Worm (Caenorhabditis elegans) whole organism, L4 larva: ENCODE data around the gene K10D11.2.

Experiments
- F10B5.3 ChIP-seq: sonication (generic microtip); optimal IDR thresholded peaks from 2 replicates; lab custom pipeline; 2016; ENCODE audit warnings: mild to moderate bottlenecking, missing genetic modification characterization, missing compliant biosample characterization
- F37D6.2 ChIP-seq: sonication (generic microtip); optimal IDR thresholded peaks from 2 replicates; lab custom pipeline; 2016; ENCODE audit warnings: mild to moderate bottlenecking, missing genetic modification characterization, missing compliant biosample characterization
- T26A8.4 ChIP-seq: fragments of 200-800 bp; sonication (Bioruptor generic); IDR thresholded peaks from 2 replicates; pipeline ENCODE4 v1.3.6; 2022; ENCODE audit warnings: missing genetic modification characterization, missing compliant biosample characterization
- Y5F2A.4 ChIP-seq: fragments of 200-800 bp; sonication (Bioruptor generic); optimal IDR thresholded peaks from 2 replicates; lab custom pipeline; 2018; ENCODE audit warnings: mild to moderate bottlenecking, missing genetic modification characterization, missing compliant biosample characterization
- ZK546.5 ChIP-seq, 2 experiments: sonication (generic microtip); optimal IDR thresholded peaks; 2 replicates each; lab custom pipeline; 2017; ENCODE audit warnings: missing biosample characterization in 2 of 2, missing genetic modification characterization in 2 of 2
- aha-1 ChIP-seq: fragments of 150-350 bp; peaks from one replicate; lab custom pipeline; 2014; ENCODE audit warnings: missing biosample characterization, missing genetic modification characterization
- ama-1 ChIP-seq: fragments of 150-350 bp; optimal IDR thresholded peaks from 2 replicates; lab custom pipeline; 2014; ENCODE audit warnings: inconsistent platforms, mixed read lengths
- ceh-28 ChIP-seq: fragments of 150-350 bp; optimal IDR thresholded peaks from 2 replicates; lab custom pipeline; 2014; ENCODE audit warnings: missing biosample characterization, missing genetic modification reagents, missing genetic modification characterization
- ceh-32 ChIP-seq: sonication (generic microtip); optimal IDR thresholded peaks from 2 replicates; lab custom pipeline; 2016; ENCODE audit warnings: mild to moderate bottlenecking, missing genetic modification characterization, missing compliant biosample characterization; ENCODE audit not compliant: poor library complexity
- cey-2 ChIP-seq: sonication (generic microtip); optimal IDR thresholded peaks from 3 replicates; lab custom pipeline; 2017; ENCODE audit warnings: missing genetic modification characterization, mild to moderate bottlenecking, missing compliant biosample characterization, antibody characterized with exemption, borderline replicate concordance; ENCODE audit not compliant: insufficient read depth
- daf-16 ChIP-seq, 3 experiments: sonication (generic microtip); optimal IDR thresholded peaks; 2 replicates each; lab custom pipeline; 2016 to 2017; ENCODE audit warnings: missing genetic modification characterization in 3 of 3, missing genetic modification reagents in 3 of 3, mild to moderate bottlenecking in 2 of 3, missing compliant biosample characterization in 2 of 3, missing biosample characterization in 1 of 3, moderate library complexity in 1 of 3
- daf-8 ChIP-seq: fragments of 200-800 bp; sonication (Bioruptor generic); IDR thresholded peaks from 2 replicates; pipeline ENCODE4 v1.3.6; 2022; ENCODE audit warnings: missing genetic modification characterization, missing compliant biosample characterization
- dmd-6 ChIP-seq: fragments of 200-800 bp; sonication (Bioruptor generic); IDR thresholded peaks from 2 replicates; pipeline ENCODE4 v1.3.6; 2022; ENCODE audit warnings: missing genetic modification reagents, missing genetic modification characterization, missing compliant biosample characterization
- dmd-8 ChIP-seq: fragments of 200-800 bp; sonication (Bioruptor generic); IDR thresholded peaks from 2 replicates; pipeline ENCODE4 v1.3.6; 2022; ENCODE audit warnings: missing genetic modification characterization, missing compliant biosample characterization
- dve-1 ChIP-seq: sonication (generic microtip); optimal IDR thresholded peaks from 2 replicates; lab custom pipeline; 2017; ENCODE audit warnings: antibody characterized with exemption, mild to moderate bottlenecking, missing genetic modification characterization, missing compliant biosample characterization; ENCODE audit not compliant: insufficient read depth
- egl-27 ChIP-seq: sonication (generic microtip); optimal IDR thresholded peaks from 3 replicates; lab custom pipeline; 2017; ENCODE audit warnings: missing biosample characterization, missing genetic modification reagents, missing genetic modification characterization
- egl-43 ChIP-seq: fragments of 200-800 bp; sonication (Bioruptor generic); IDR thresholded peaks from 2 replicates; pipeline ENCODE4 v1.3.6; 2022; ENCODE audit warnings: missing genetic modification reagents, missing genetic modification characterization, missing compliant biosample characterization
- jun-1 ChIP-seq: fragments of 150-350 bp; optimal IDR thresholded peaks from 2 replicates; lab custom pipeline; 2014; ENCODE audit warnings: missing biosample characterization, missing genetic modification reagents, missing genetic modification characterization
- lin-29 ChIP-seq: fragments of 200-800 bp; sonication (Bioruptor generic); IDR thresholded peaks from 2 replicates; pipeline ENCODE4 v1.3.6; 2022; ENCODE audit warnings: missing genetic modification reagents, missing genetic modification characterization, missing compliant biosample characterization
- lin-38 ChIP-seq: fragments of 200-800 bp; sonication (Bioruptor generic); IDR thresholded peaks from 2 replicates; pipeline ENCODE4 v1.3.6; 2022; ENCODE audit warnings: missing genetic modification reagents, missing genetic modification characterization, missing compliant biosample characterization
- lin-39 ChIP-seq: fragments of 150-350 bp; optimal IDR thresholded peaks from 2 replicates; lab custom pipeline; 2014; ENCODE audit warnings: missing biosample characterization, missing genetic modification reagents, missing genetic modification characterization
- madf-5 ChIP-seq, 2 experiments: fragments of 200-800 bp; sonication (Bioruptor generic); IDR thresholded peaks; 2 replicates each; pipeline ENCODE4 v1.3.6; 2022; ENCODE audit warnings: missing compliant biosample characterization in 2 of 2, missing genetic modification characterization in 2 of 2
- madf-9 ChIP-seq: fragments of 200-800 bp; sonication (Bioruptor generic); conservative IDR thresholded peaks from 2 replicates; pipeline ENCODE4 v1.3.6; 2022; ENCODE audit warnings: missing genetic modification reagents, missing genetic modification characterization, missing compliant biosample characterization
- mdt-29 ChIP-seq: fragments of 200-800 bp; sonication (Bioruptor generic); IDR thresholded peaks from 2 replicates; pipeline ENCODE4 v1.3.6; 2022; ENCODE audit warnings: missing genetic modification reagents, missing genetic modification characterization, missing compliant biosample characterization
- nhr-10 ChIP-seq: fragments of 150-350 bp; optimal IDR thresholded peaks from 2 replicates; lab custom pipeline; 2014; ENCODE audit warnings: missing biosample characterization, missing genetic modification characterization
- nhr-11 ChIP-seq: fragments of 150-350 bp; optimal IDR thresholded peaks from 2 replicates; lab custom pipeline; 2014; ENCODE audit warnings: missing biosample characterization, missing genetic modification characterization
- nhr-28 ChIP-seq: fragments of 150-350 bp; optimal IDR thresholded peaks from 2 replicates; lab custom pipeline; 2014; ENCODE audit warnings: missing biosample characterization, missing genetic modification characterization
- nhr-42 ChIP-seq: fragments of 200-800 bp; sonication (Bioruptor generic); IDR thresholded peaks from 2 replicates; pipeline ENCODE4 v1.3.6; 2022; ENCODE audit warnings: missing genetic modification characterization, missing compliant biosample characterization
- nhr-76 ChIP-seq: fragments of 150-350 bp; optimal IDR thresholded peaks from 2 replicates; lab custom pipeline; 2014; ENCODE audit warnings: missing biosample characterization, missing genetic modification characterization
- nhr-77 ChIP-seq: fragments of 150-350 bp; optimal IDR thresholded peaks from 2 replicates; lab custom pipeline; 2014; ENCODE audit warnings: missing biosample characterization, missing genetic modification characterization
- php-3 ChIP-seq: fragments of 200-800 bp; sonication (Bioruptor generic); IDR thresholded peaks from 2 replicates; pipeline ENCODE4 v1.3.6; 2022; ENCODE audit warnings: missing genetic modification reagents, missing genetic modification characterization, missing compliant biosample characterization
- pqm-1 ChIP-seq: sonication (generic microtip); optimal IDR thresholded peaks from 2 replicates; lab custom pipeline; 2017; ENCODE audit warnings: missing biosample characterization, missing genetic modification characterization
- rbr-2 ChIP-seq: sonication (generic microtip); optimal IDR thresholded peaks from 2 replicates; lab custom pipeline; 2016; ENCODE audit warnings: missing genotype, missing genetic modification characterization, missing compliant biosample characterization
- skn-1 ChIP-seq: fragments of 150-350 bp; optimal IDR thresholded peaks from 2 replicates; lab custom pipeline; 2014; ENCODE audit warnings: missing biosample characterization, missing genetic modification characterization
- snpc-4 ChIP-seq: fragments of 150-350 bp; optimal IDR thresholded peaks from 2 replicates; lab custom pipeline; 2014; ENCODE audit warnings: missing biosample characterization, missing genetic modification characterization
- unc-130 ChIP-seq: sonication (generic microtip); optimal IDR thresholded peaks from 2 replicates; lab custom pipeline; 2016; ENCODE audit warnings: missing genetic modification reagents, missing genetic modification characterization, missing compliant biosample characterization
- unc-62 ChIP-seq, 3 experiments: fragments of 150-350 bp in 1 of 3; sonication (generic microtip); optimal IDR thresholded peaks in 2 of 3; peaks in 1 of 3; 1 replicate in 1 of 3; 2 replicates in 2 of 3; lab custom pipeline; 2014 to 2017; ENCODE audit warnings: missing biosample characterization in 3 of 3, missing genetic modification characterization in 3 of 3, missing genetic modification reagents in 3 of 3, missing genotype in 1 of 3
- vab-7 ChIP-seq: fragments of 200-800 bp; sonication (Bioruptor generic); IDR thresholded peaks from 2 replicates; pipeline ENCODE4 v1.3.6; 2022; ENCODE audit warnings: missing genetic modification reagents, missing genetic modification characterization, missing compliant biosample characterization
- zfp-3 ChIP-seq: fragments of 200-800 bp; sonication (Bioruptor generic); conservative IDR thresholded peaks from 2 replicates; pipeline ENCODE4 v1.3.6; 2022; ENCODE audit warnings: missing genetic modification reagents, missing genetic modification characterization, missing compliant biosample characterization

K10D11.2 gene

DNA sequence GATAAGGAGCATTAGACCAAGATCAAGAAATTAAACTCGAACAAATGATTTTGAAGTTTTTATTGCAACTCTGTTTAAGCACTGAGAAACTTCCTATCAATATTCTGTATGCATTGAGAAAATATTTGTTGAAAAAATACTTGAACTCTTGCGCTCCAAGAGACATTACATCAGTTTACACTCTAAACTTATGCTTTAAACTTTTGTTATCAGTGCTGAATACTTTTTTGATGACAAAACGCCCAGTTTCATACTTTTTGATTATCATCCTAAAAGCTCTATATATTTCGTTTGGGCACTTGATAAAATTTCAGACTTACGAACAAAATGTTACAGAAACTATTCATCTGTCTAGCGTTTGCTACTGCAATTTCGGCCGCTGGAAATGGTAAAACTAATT lies 2.8 kb upstream of the K10D11.2 start, which contains the start of gene dod-17:
TSS of gene dod-17 (plus strand) at position 323 of the 400 bp plus-strand sequence.
- TF ChIP-seq jun-1 (tag; lab: Kevin White, UChicago) = no peak
- no peak for TF ChIP-seq nhr-10
- no peak for TF ChIP-seq T26A8.4
- no peak for TF ChIP-seq Y5F2A.4 (GFP tag; lab: Kevin White, UChicago)
- no peak for TF ChIP-seq snpc-4 (tag; lab: Kevin White, UChicago)
- TF ChIP-seq pqm-1 (tag; lab: Kevin White, UChicago) = peak; percentile 35
- TF ChIP-seq cey-2 (tag; lab: Kevin White, UChicago) = no peak
- TF ChIP-seq daf-8 (GFP tag; lab: Robert Waterston, UW) = no peak
- TF ChIP-seq F37D6.2 (tag; lab: Kevin White, UChicago) = no peak

DNA sequence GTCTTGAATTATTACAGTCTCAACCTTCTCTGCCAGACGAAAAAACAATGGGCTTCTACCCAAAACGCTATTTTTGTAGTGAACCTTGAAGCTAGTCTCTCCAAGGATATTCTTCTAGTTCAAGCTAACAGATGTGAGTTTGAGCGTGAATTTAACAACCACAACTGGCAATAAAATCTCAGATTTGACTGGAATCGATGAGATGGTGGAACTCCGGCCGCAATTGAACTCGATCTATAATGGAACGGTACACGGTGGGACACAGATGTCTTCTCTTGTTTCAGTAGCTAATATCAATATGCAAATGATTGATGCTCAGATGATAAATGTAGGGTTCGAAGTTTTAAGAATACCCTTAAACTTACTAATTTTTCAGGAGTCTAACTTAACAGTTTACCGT lies 1.1 kb upstream of the K10D11.2 start:
- TF ChIP-seq dve-1 (tag; lab: Kevin White, UChicago) (no peak), unc-62 (GFP tag; optimal IDR thresholded peaks at IDR 0.05 in 1 of 2; lab: Kevin White, UChicago) (peak in 1 of 2 experiments; percentile 95), unc-62 (tag; optimal IDR thresholded peaks at IDR 0.05; lab: Kevin White, UChicago) (no peak)

DNA sequence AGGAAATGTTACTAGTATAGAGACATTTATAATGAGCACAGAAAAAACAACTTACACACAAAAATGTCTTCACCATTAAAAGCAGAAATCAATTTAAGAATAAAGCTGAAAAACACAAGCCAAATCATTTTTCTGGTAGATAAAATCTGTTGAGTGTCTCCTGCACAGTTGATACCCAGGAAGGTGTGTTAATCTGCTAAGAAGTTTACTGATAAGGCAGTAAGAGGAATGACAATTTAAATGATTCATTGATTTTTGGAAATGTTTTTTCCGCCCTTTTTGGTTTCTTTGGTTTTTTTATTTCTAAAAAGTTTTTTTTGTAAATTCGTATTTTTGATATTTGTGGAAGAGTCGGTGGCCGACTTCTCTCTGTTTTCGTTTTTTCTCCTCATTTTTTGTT lies 7.2 kb downstream of the K10D11.2 start, which contains the start of gene K10D11.3:
TSS of gene K10D11.3 (minus strand) at position 174 of the 400 bp plus-strand sequence.
- TF ChIP-seq dmd-6 (GFP tag; lab: Robert Waterston, UW) (peak; percentile 26; the same call in 1 of the 2 replicates), lin-38 (GFP tag; lab: Robert Waterston, UW) (no peak), nhr-28 (tag; lab: Kevin White, UChicago) (peak; percentile 3), nhr-77 (no peak), pqm-1 (tag; lab: Kevin White, UChicago) (peak; percentile 14)

- peak; percentile 42; the same call in 1 of the 2 replicates for TF ChIP-seq dmd-6 (GFP tag; lab: Robert Waterston, UW)
- no peak for TF ChIP-seq lin-39 (tag; lab: Kevin White, UChicago)
These were observed 10.6 kb downstream of the K10D11.2 start, which contains the start of gene K10D11.6 for ce11 chrIV:12989355-12989754. K10D11.6 (minus strand) TSS chrIV:12989455.

DNA sequence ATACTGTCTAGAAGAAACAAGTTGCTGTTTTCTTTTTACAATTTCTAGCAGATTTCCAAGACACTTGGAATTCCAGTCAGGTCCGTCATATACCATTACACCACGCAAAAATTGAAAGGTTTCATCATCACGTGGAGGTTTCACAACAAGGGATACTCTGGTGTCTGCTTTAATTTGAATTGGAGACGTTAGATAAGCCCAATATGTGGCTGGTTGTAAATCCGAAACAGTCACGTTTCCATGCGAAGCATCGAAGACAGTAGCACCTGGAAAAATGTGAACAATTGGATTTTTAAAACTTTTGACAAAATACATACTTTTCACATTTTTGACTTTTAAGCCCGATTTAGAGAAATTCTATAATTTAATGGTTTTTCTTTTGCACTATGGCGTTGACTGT lies 11.9 kb downstream of the K10D11.2 start:
- TF ChIP-seq ceh-32 (tag; lab: Kevin White, UChicago) (no peak), unc-62 (GFP tag; optimal IDR thresholded peaks at IDR 0.05 in 1 of 2; lab: Kevin White, UChicago) (peak in 1 of 2 experiments; percentile 93), unc-62 (tag; optimal IDR thresholded peaks at IDR 0.05; lab: Kevin White, UChicago) (no peak), unc-130 (GFP tag; lab: Kevin White, UChicago) (no peak), ZK546.5 (tag; optimal IDR thresholded peaks at IDR 0.05; lab: Kevin White, UChicago) (no peak)
- TF ChIP-seq, all 104 proteins: peak for 1

DNA sequence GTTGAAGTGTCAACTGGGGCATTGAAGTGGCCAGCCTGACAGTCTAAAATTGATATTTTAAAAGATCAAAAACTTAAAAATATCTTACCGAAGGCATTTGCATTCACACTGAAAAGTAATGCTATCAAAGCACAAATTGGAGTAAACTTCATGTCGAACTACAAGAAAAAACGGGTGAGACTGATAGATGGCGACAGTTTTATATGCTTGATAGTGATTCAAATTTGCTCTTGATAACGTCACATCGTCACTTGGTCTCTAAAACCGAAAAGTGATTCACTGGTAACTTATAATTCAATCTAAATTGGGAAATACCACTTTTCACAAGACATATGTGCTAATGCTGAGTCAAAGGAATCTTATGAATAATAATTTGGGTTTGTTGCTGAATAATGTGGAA lies 12.8 kb downstream of the K10D11.2 start, which contains the start of gene K10D11.5:
TSS of gene K10D11.5 (minus strand) at position 215 of the 400 bp plus-strand sequence.
- no peak for TF ChIP-seq zfp-3 (GFP tag; lab: Robert Waterston, UW)
- TF ChIP-seq nhr-42 = no peak
- no peak for TF ChIP-seq unc-130 (GFP tag; lab: Kevin White, UChicago)
- TF ChIP-seq egl-43 (GFP tag; lab: Robert Waterston, UW) = no peak
- no peak for TF ChIP-seq nhr-76
- TF ChIP-seq aha-1 (tag; lab: Kevin White, UChicago) = no peak
- TF ChIP-seq madf-9 (GFP tag; lab: Robert Waterston, UW) = no peak
- TF ChIP-seq rbr-2 = no peak
- TF ChIP-seq dmd-6 (GFP tag; lab: Robert Waterston, UW) = peak; percentile 78; the same call in 1 of the 2 replicates
- peak; percentile 75 for TF ChIP-seq nhr-28 (tag; lab: Kevin White, UChicago)
- TF ChIP-seq egl-27 (tag; lab: Kevin White, UChicago) = no peak
- TF ChIP-seq ama-1 (lab: Kevin White, UChicago) = no peak
- peak; percentile 56; the same call in 1 of the 2 replicates for TF ChIP-seq php-3
- no peak for TF ChIP-seq dmd-8 (GFP tag; lab: Robert Waterston, UW)
- no peak for TF ChIP-seq daf-8 (GFP tag; lab: Robert Waterston, UW)
- no peak for TF ChIP-seq daf-16 (GFP tag; optimal IDR thresholded peaks at IDR 0.05; lab: Kevin White, UChicago)
- peak; percentile 63 for TF ChIP-seq daf-16 (tag; optimal IDR thresholded peaks at IDR 0.05; lab: Kevin White, UChicago)
- TF ChIP-seq mdt-29 (GFP tag; lab: Robert Waterston, UW) = no peak
- TF ChIP-seq F10B5.3 (tag; lab: Kevin White, UChicago) = no peak
- TF ChIP-seq madf-5 (GFP tag; IDR thresholded peaks at IDR 0.05; lab: Robert Waterston, UW) = no peak
- no peak for TF ChIP-seq cey-2 (tag; lab: Kevin White, UChicago)
- no peak for TF ChIP-seq ceh-28 (tag; lab: Kevin White, UChicago)
- TF ChIP-seq vab-7 (GFP tag; lab: Robert Waterston, UW) = no peak
- TF ChIP-seq nhr-11 (tag; lab: Kevin White, UChicago) = no peak
- TF ChIP-seq skn-1 (tag; lab: Kevin White, UChicago) = no peak
- no peak for TF ChIP-seq ceh-32 (tag; lab: Kevin White, UChicago)
- no peak for TF ChIP-seq lin-29 (GFP tag; lab: Robert Waterston, UW)
- no peak for TF ChIP-seq snpc-4 (tag; lab: Kevin White, UChicago)
